Fruit fly (Drosophila melanogaster) whole organism, embryonic: ENCODE results near the gene eIF4E5.

ENCODE experiments used
- Ada2b ChIP-seq: fragments of 200-800 bp; sonication (Bioruptor generic); IDR thresholded peaks from 2 replicates; pipeline ENCODE4 v1.3.6; 2022; ENCODE audit warnings: missing biosample characterization, missing genetic modification characterization
- Adf1 ChIP-seq: fragments of 200-800 bp; sonication (Bioruptor generic); IDR thresholded peaks from 2 replicates; pipeline ENCODE4 v1.3.6; 2022; ENCODE audit warnings: missing biosample characterization, missing genetic modification characterization
- Asciz ChIP-seq: fragments of 200-800 bp; sonication (Bioruptor generic); optimal IDR thresholded peaks from 2 replicates; lab custom pipeline; 2017; ENCODE audit warnings: missing biosample characterization, mild to moderate bottlenecking, missing genetic modification characterization, missing genetic modification reagents
- Bgb ChIP-seq: fragments of 200-800 bp; sonication (Bioruptor generic); IDR thresholded peaks from 2 replicates; pipeline ENCODE4 v1.3.6; 2022; ENCODE audit warnings: missing biosample characterization, missing genetic modification characterization; ENCODE audit not compliant: partially characterized antibody
- CG10543 ChIP-seq: fragments of 200-800 bp; sonication (Bioruptor generic); optimal IDR thresholded peaks from 3 replicates; lab custom pipeline; 2017; ENCODE audit warnings: missing biosample characterization, mild to moderate bottlenecking, missing genetic modification characterization, moderate library complexity
- CG11695 ChIP-seq: fragments of 200-800 bp; sonication (Bioruptor generic); IDR thresholded peaks from 3 replicates; pipeline ENCODE4 v1.3.6; 2022; ENCODE audit warnings: missing biosample characterization, missing genetic modification characterization
- CG11723 ChIP-seq: fragments of 200-800 bp; sonication (Bioruptor generic); optimal IDR thresholded peaks from 2 replicates; lab custom pipeline; 2017; ENCODE audit warnings: missing biosample characterization, mild to moderate bottlenecking, missing genetic modification characterization
- CG13287 ChIP-seq: fragments of 200-800 bp; sonication (Bioruptor generic); IDR thresholded peaks from 2 replicates; pipeline ENCODE4 v1.3.6; 2022; ENCODE audit warnings: missing biosample characterization, missing genetic modification characterization; ENCODE audit not compliant: partially characterized antibody
- CG17385 ChIP-seq: fragments of 200-800 bp; sonication (Bioruptor generic); optimal IDR thresholded peaks from 3 replicates; lab custom pipeline; 2018; ENCODE audit warnings: missing biosample characterization, mild to moderate bottlenecking, missing genetic modification characterization
- CG3163 ChIP-seq: fragments of 200-800 bp; sonication (Bioruptor generic); optimal IDR thresholded peaks from 3 replicates; lab custom pipeline; 2016; ENCODE audit warnings: missing biosample characterization, missing genetic modification characterization
- CG34224 ChIP-seq: fragments of 200-800 bp; sonication (Bioruptor generic); IDR thresholded peaks from 3 replicates; pipeline ENCODE4 v1.3.6; 2022; ENCODE audit warnings: missing biosample characterization, missing genetic modification characterization; ENCODE audit not compliant: partially characterized antibody
- CG34376 ChIP-seq: fragments of 200-800 bp; sonication (Bioruptor generic); optimal IDR thresholded peaks from 2 replicates; lab custom pipeline; 2018; ENCODE audit warnings: missing biosample characterization, mild to moderate bottlenecking, missing genetic modification characterization
- CG34422 ChIP-seq: fragments of 200-800 bp; sonication (Bioruptor generic); IDR thresholded peaks from 3 replicates; pipeline ENCODE4 v1.3.6; 2022; ENCODE audit warnings: missing biosample characterization, missing genetic modification characterization
- CG4707 ChIP-seq: fragments of 200-800 bp; sonication (Bioruptor generic); optimal IDR thresholded peaks from 2 replicates; lab custom pipeline; 2018; ENCODE audit warnings: missing biosample characterization, mild to moderate bottlenecking, missing genetic modification characterization, moderate library complexity
- CG7372 ChIP-seq: fragments of 200-800 bp; sonication (Bioruptor generic); IDR thresholded peaks from 2 replicates; pipeline ENCODE4 v1.3.6; 2022; ENCODE audit warnings: missing biosample characterization, missing genetic modification characterization
- CG9437 ChIP-seq: fragments of 200-800 bp; sonication (Bioruptor generic); optimal IDR thresholded peaks from 2 replicates; lab custom pipeline; 2018; ENCODE audit warnings: missing biosample characterization, mild to moderate bottlenecking, missing genetic modification characterization
- Dll ChIP-seq: fragments of 200-800 bp; sonication (Bioruptor generic); IDR thresholded peaks from 4 replicates; pipeline ENCODE4 v1.3.6; 2022; ENCODE audit warnings: missing biosample characterization, missing genetic modification characterization; ENCODE audit not compliant: partially characterized antibody
- Dp ChIP-seq: fragments of 200-800 bp; sonication (Bioruptor generic); optimal IDR thresholded peaks from 2 replicates; lab custom pipeline; 2018; ENCODE audit warnings: missing biosample characterization, mild to moderate bottlenecking, missing genetic modification characterization, moderate library complexity
- E2f1 ChIP-seq: fragments of 200-800 bp; sonication (Bioruptor generic); IDR thresholded peaks from 2 replicates; pipeline ENCODE4 v1.3.6; 2022; ENCODE audit warnings: missing biosample characterization, missing genetic modification characterization
- H15 ChIP-seq: fragments of 200-800 bp; sonication (Bioruptor generic); IDR thresholded peaks from 3 replicates; pipeline ENCODE4 v1.3.6; 2022; ENCODE audit warnings: missing biosample characterization, missing genetic modification characterization
- Hr78 ChIP-seq, 2 experiments: fragments of 200-800 bp in 1 of 2; fragments of >200 bp in 1 of 2; sonication (Bioruptor generic) in 1 of 2; optimal IDR thresholded peaks; 2 replicates each; lab custom pipeline; 2017 to 2019; ENCODE audit warnings: missing biosample characterization in 2 of 2, missing genetic modification characterization in 2 of 2, mild to moderate bottlenecking in 1 of 2, moderate library complexity in 1 of 2
- Mad ChIP-seq: fragments of 200-800 bp; sonication (Bioruptor generic); optimal IDR thresholded peaks from 2 replicates; lab custom pipeline; 2016; ENCODE audit warnings: missing biosample characterization, missing genetic modification characterization
- Meics ChIP-seq: fragments of 200-800 bp; sonication (Bioruptor generic); optimal IDR thresholded peaks from 2 replicates; lab custom pipeline; 2017; ENCODE audit warnings: missing biosample characterization, mild to moderate bottlenecking, missing genetic modification characterization
- Tbp ChIP-seq: fragments of >200 bp; optimal IDR thresholded peaks from 2 replicates; lab custom pipeline; 2018; ENCODE audit warnings: missing biosample characterization, missing genetic modification characterization
- Usf ChIP-seq: fragments of 200-800 bp; sonication (Bioruptor generic); optimal IDR thresholded peaks from 2 replicates; lab custom pipeline; 2017; ENCODE audit warnings: missing genotype, missing biosample characterization, missing genetic modification characterization
- abd-A ChIP-seq: fragments of 200-800 bp; sonication (Bioruptor generic); optimal IDR thresholded peaks from 3 replicates; lab custom pipeline; 2019; ENCODE audit warnings: missing biosample characterization, mild to moderate bottlenecking, missing genetic modification characterization, moderate library complexity
- amos ChIP-seq: fragments of 200-800 bp; sonication (Bioruptor generic); IDR thresholded peaks from 2 replicates; pipeline ENCODE4 v1.3.6; 2022; ENCODE audit warnings: missing biosample characterization, missing genetic modification characterization; ENCODE audit not compliant: partially characterized antibody
- ap ChIP-seq: fragments of 200-800 bp; sonication (Bioruptor generic); IDR thresholded peaks from 2 replicates; pipeline ENCODE4 v1.3.6; 2022; ENCODE audit warnings: missing biosample characterization, missing genetic modification characterization
- ato ChIP-seq: fragments of 200-800 bp; sonication (Bioruptor generic); IDR thresholded peaks from 2 replicates; pipeline ENCODE4 v1.3.6; 2022; ENCODE audit warnings: missing biosample characterization, missing genetic modification characterization; ENCODE audit not compliant: partially characterized antibody
- chm ChIP-seq: fragments of 200-800 bp; sonication (Bioruptor generic); IDR thresholded peaks from 2 replicates; pipeline ENCODE4 v1.3.6; 2022; ENCODE audit warnings: missing biosample characterization, missing genetic modification characterization
- ci ChIP-seq: fragments of 200-800 bp; sonication (Bioruptor generic); IDR thresholded peaks from 3 replicates; pipeline ENCODE4 v1.3.6; 2022; ENCODE audit warnings: missing biosample characterization, missing genetic modification characterization
- ewg ChIP-seq: fragments of 200-800 bp; sonication (Bioruptor generic); optimal IDR thresholded peaks from 3 replicates; lab custom pipeline; 2017; ENCODE audit warnings: mild to moderate bottlenecking, missing biosample characterization, missing genetic modification reagents, missing genetic modification characterization
- exex ChIP-seq: fragments of 200-800 bp; sonication (Bioruptor generic); optimal IDR thresholded peaks from 4 replicates; lab custom pipeline; 2018; ENCODE audit warnings: missing biosample characterization, mild to moderate bottlenecking, missing genetic modification characterization, moderate library complexity
- eyg ChIP-seq: fragments of 200-800 bp; sonication (Bioruptor generic); optimal IDR thresholded peaks from 3 replicates; lab custom pipeline; 2016; ENCODE audit warnings: missing biosample characterization, missing genetic modification characterization
- ftz-f1 ChIP-seq: fragments of 200-800 bp; sonication (Bioruptor generic); optimal IDR thresholded peaks from 2 replicates; lab custom pipeline; 2016; ENCODE audit warnings: missing biosample characterization, missing genetic modification characterization
- gt ChIP-seq: fragments of 200-800 bp; sonication (Bioruptor generic); IDR thresholded peaks from 2 replicates; pipeline ENCODE4 v1.3.6; 2022; ENCODE audit warnings: missing biosample characterization, missing genetic modification characterization
- kah ChIP-seq: fragments of 200-800 bp; sonication (Bioruptor generic); optimal IDR thresholded peaks from 2 replicates; lab custom pipeline; 2018; ENCODE audit warnings: missing biosample characterization, mild to moderate bottlenecking, missing genetic modification characterization
- oc ChIP-seq: fragments of 200-800 bp; sonication (Bioruptor generic); optimal IDR thresholded peaks from 2 replicates; lab custom pipeline; 2018; ENCODE audit warnings: missing biosample characterization, mild to moderate bottlenecking, missing genetic modification characterization, moderate library complexity
- odd ChIP-seq: fragments of 200-800 bp; sonication (Bioruptor generic); optimal IDR thresholded peaks from 2 replicates; lab custom pipeline; 2017; ENCODE audit warnings: missing biosample characterization, mild to moderate bottlenecking, missing genetic modification characterization
- pfk ChIP-seq: fragments of 200-800 bp; sonication (Bioruptor generic); optimal IDR thresholded peaks from 2 replicates; lab custom pipeline; 2018; ENCODE audit warnings: missing biosample characterization, mild to moderate bottlenecking, missing genetic modification characterization, moderate library complexity
- prd ChIP-seq, 3 experiments: fragments of >200 bp in 2 of 3; fragments of 200-800 bp in 1 of 3; sonication (Bioruptor generic) in 1 of 3; optimal IDR thresholded peaks in 2 of 3; IDR thresholded peaks in 1 of 3; 2 replicates in 2 of 3; 3 replicates in 1 of 3; pipeline versions ENCODE4 v1.3.6 to Lab custom; 2017 to 2022; ENCODE audit warnings: missing biosample characterization in 1 of 3, missing genetic modification characterization in 1 of 3
- repo ChIP-seq: fragments of 200-800 bp; sonication (Bioruptor generic); optimal IDR thresholded peaks from 2 replicates; lab custom pipeline; 2016; ENCODE audit warnings: missing biosample characterization, missing genetic modification characterization
- sd ChIP-seq: fragments of 200-800 bp; sonication (Bioruptor generic); optimal IDR thresholded peaks from 3 replicates; lab custom pipeline; 2018; ENCODE audit warnings: missing biosample characterization, mild to moderate bottlenecking, missing genetic modification characterization, moderate library complexity
- sens ChIP-seq: fragments of 200-800 bp; sonication (Bioruptor generic); peaks from one replicate; lab custom pipeline; 2016; ENCODE audit warnings: missing biosample characterization, missing genetic modification characterization
- seq ChIP-seq: fragments of 200-800 bp; sonication (Bioruptor generic); IDR thresholded peaks from 2 replicates; pipeline ENCODE4 v1.3.6; 2022; ENCODE audit warnings: missing biosample characterization, missing genetic modification characterization
- trem ChIP-seq: fragments of 200-800 bp; optimal IDR thresholded peaks from 3 replicates; lab custom pipeline; 2019; ENCODE audit warnings: missing biosample characterization, mild to moderate bottlenecking, missing genetic modification characterization, moderate library complexity
- vvl ChIP-seq: fragments of 200-800 bp; sonication (Bioruptor generic); IDR thresholded peaks from 2 replicates; pipeline ENCODE4 v1.3.6; 2022; ENCODE audit warnings: missing biosample characterization, missing genetic modification characterization
- yki ChIP-seq: fragments of >200 bp; optimal IDR thresholded peaks from 3 replicates; lab custom pipeline; 2018

Gene eIF4E5

DNA sequence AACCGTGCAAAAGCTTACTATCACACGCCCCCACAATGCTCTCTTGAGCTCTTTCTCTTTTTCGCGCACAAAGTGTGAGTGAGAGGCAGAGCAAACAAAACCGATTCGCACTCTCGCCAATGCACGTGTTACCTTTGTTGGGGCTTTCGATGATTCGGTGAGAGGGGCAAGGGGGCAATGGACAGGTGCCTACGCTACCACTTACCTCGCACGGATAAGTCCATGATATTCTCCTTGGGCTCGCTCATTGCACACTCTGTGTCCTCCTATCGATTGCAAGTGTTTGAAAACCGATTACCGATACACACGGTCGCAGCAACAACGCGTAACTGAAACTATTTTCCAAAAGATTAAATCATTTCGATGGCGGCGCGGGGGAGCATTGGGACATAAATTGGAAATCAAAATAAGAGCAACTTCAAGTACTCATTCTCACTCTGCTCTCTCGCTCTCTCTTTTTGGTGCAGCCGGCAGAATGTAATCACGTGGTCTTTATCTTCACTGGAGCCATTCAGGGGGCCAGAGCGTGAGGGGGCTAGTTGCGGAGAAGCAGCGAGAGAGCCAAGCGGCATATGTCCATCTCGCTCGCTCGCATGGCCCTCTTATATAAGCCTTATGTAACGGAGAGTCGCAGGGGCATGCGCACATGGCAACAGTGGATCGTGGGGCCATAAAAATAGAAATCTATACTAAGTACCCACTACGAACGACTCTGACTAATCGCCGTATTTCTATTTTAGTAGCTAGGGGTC, 27.5 kb upstream of the eIF4E5 start, which contains the start of gene Pdp1 (continued):
- peak; percentile 6 for TF ChIP-seq pfk (GFP tag; lab: Kevin White, UChicago)
- peak; percentile 48; the same call in 1 of the 2 replicates for TF ChIP-seq chm (GFP tag; lab: Robert Waterston, UW)
- peak; percentile 48 for TF ChIP-seq CG4707
- TF ChIP-seq Usf (GFP tag; lab: Kevin White, UChicago) = peak; percentile 92
- TF ChIP-seq H15 = 0 out of 3 replicates have a peak, but pooled peaks have one; percentile 17
- 0 out of 2 replicates have a peak, but pooled peaks have one; percentile 21 for TF ChIP-seq seq
- peak; percentile 66 for TF ChIP-seq Dll (GFP tag; lab: Robert Waterston, UW)
- TF ChIP-seq CG34224 (GFP tag; lab: Robert Waterston, UW) = peak; percentile 35; the same call in 1 of the 3 replicates
- peak; percentile 4 for TF ChIP-seq repo (GFP tag; lab: Kevin White, UChicago)
- TF ChIP-seq odd (GFP tag; lab: Kevin White, UChicago) = no peak
- peak; percentile 26 for TF ChIP-seq ftz-f1
- peak; percentile 11 for TF ChIP-seq CG11723 (GFP tag; lab: Kevin White, UChicago)
- TF ChIP-seq Hr78 (GFP tag; optimal IDR thresholded peaks at IDR 0.05; lab: Kevin White, UChicago) = peak in 1 of 2 experiments; percentile 68
- TF ChIP-seq Adf1 (GFP tag; lab: Robert Waterston, UW) = peak; percentile 80
- no peak for TF ChIP-seq gt (GFP tag; lab: Robert Waterston, UW)
- no peak; the same call in 1 of the 2 replicates for TF ChIP-seq amos (GFP tag; lab: Robert Waterston, UW)
- no peak for TF ChIP-seq CG11695 (GFP tag; lab: Robert Waterston, UW)
- TF ChIP-seq kah (GFP tag; lab: Kevin White, UChicago) = peak; percentile 53
- TF ChIP-seq CG17385 (GFP tag; lab: Kevin White, UChicago) = no peak
- TF ChIP-seq Dp (GFP tag; lab: Kevin White, UChicago) = peak; percentile 10
- TF ChIP-seq Tbp (GFP tag; lab: Kevin White, UChicago) = no peak
- peak; percentile 51 for TF ChIP-seq oc
- peak; percentile 36; the same call in 1 of the 2 replicates for TF ChIP-seq E2f1 (GFP tag; lab: Robert Waterston, UW)
- peak; percentile 67 for TF ChIP-seq CG3163 (GFP tag; lab: Kevin White, UChicago)
- TF ChIP-seq yki (lab: Kevin White, UChicago) = peak; percentile 60
- TF ChIP-seq sd (tag; lab: Kevin White, UChicago) = peak; percentile 95
- TF ChIP-seq CG10543 = peak; percentile 81
- TF ChIP-seq CG34376 (GFP tag; lab: Kevin White, UChicago) = peak; percentile 88
- peak; percentile 54 for TF ChIP-seq Bgb (GFP tag; lab: Robert Waterston, UW)
- TF ChIP-seq vvl (GFP tag; lab: Robert Waterston, UW) = peak; percentile 61
- peak; percentile 66 for TF ChIP-seq ci (GFP tag; lab: Robert Waterston, UW)
- no peak for TF ChIP-seq ap (GFP tag; lab: Robert Waterston, UW)
- peak; percentile 89; the same call in 2 of the 3 replicates for TF ChIP-seq CG34422 (GFP tag; lab: Robert Waterston, UW)
- TF ChIP-seq abd-A (tag; lab: Kevin White, UChicago) = peak; percentile 75
- TF ChIP-seq CG9437 (GFP tag; lab: Kevin White, UChicago) = no peak
- TF ChIP-seq Mad (GFP tag; lab: Kevin White, UChicago) = no peak
- peak; percentile 9 for TF ChIP-seq eyg (GFP tag; lab: Kevin White, UChicago)
- TF ChIP-seq exex (tag; lab: Kevin White, UChicago) = peak; percentile 74
- peak; percentile 7 for TF ChIP-seq Meics (GFP tag; lab: Kevin White, UChicago)
- TF ChIP-seq sens = peak; percentile 63
- no peak for TF ChIP-seq ato (GFP tag; lab: Robert Waterston, UW)
- TF ChIP-seq Ada2b (GFP tag; lab: Robert Waterston, UW) = peak; percentile 29; the same call in 1 of the 2 replicates
- no peak for TF ChIP-seq Asciz (GFP tag; lab: Kevin White, UChicago)
- peak; percentile 7 for TF ChIP-seq trem (tag; lab: Kevin White, UChicago)
- TF ChIP-seq CG7372 (GFP tag; lab: Robert Waterston, UW) = no peak
- no peak for TF ChIP-seq ewg (GFP tag; lab: Kevin White, UChicago)
- no peak for TF ChIP-seq prd (optimal IDR thresholded peaks at IDR 0.05; lab: Kevin White, UChicago)
- 0 out of 3 replicates have a peak, but pooled peaks have one; percentile 17 for TF ChIP-seq prd (GFP tag; IDR thresholded peaks at IDR 0.05; lab: Robert Waterston, UW)
- peak; percentile 57 for TF ChIP-seq CG13287 (GFP tag; lab: Robert Waterston, UW)
